Worm (Caenorhabditis elegans) whole organism, late embryonic: ENCODE data around the gene pas-7.

Experiments used
- K02D7.2 ChIP-seq: sonication (generic microtip); optimal IDR thresholded peaks from 2 replicates; lab custom pipeline; 2017; ENCODE audit warnings: mild to moderate bottlenecking, missing genetic modification characterization, missing compliant biosample characterization
- ahr-1 ChIP-seq: sonication (generic microtip); optimal IDR thresholded peaks from 2 replicates; lab custom pipeline; 2016; ENCODE audit warnings: missing genetic modification characterization, missing compliant biosample characterization
- ceh-19 ChIP-seq: fragments of 200-800 bp; sonication (Bioruptor generic); optimal IDR thresholded peaks from 2 replicates; lab custom pipeline; 2018; ENCODE audit warnings: mild to moderate bottlenecking, missing genetic modification characterization, missing compliant biosample characterization
- ceh-22 ChIP-seq: sonication (generic microtip); optimal IDR thresholded peaks from 2 replicates; lab custom pipeline; 2017; ENCODE audit warnings: missing biosample characterization, missing genetic modification characterization
- dmd-4 ChIP-seq: sonication (generic microtip); optimal IDR thresholded peaks from 2 replicates; lab custom pipeline; 2016; ENCODE audit warnings: borderline replicate concordance, missing genetic modification characterization, missing compliant biosample characterization
- elt-2 ChIP-seq: sonication (generic microtip); optimal IDR thresholded peaks from 2 replicates; lab custom pipeline; 2016; ENCODE audit warnings: missing genetic modification reagents, missing genetic modification characterization, missing compliant biosample characterization
- hlh-30 ChIP-seq: sonication (generic microtip); optimal IDR thresholded peaks from 2 replicates; lab custom pipeline; 2017; ENCODE audit warnings: antibody characterized with exemption, missing genetic modification characterization, missing compliant biosample characterization; ENCODE audit not compliant: insufficient read depth
- nhr-11 ChIP-seq: fragments of 150-350 bp; optimal IDR thresholded peaks from 2 replicates; lab custom pipeline; 2014; ENCODE audit warnings: missing biosample characterization, missing genetic modification characterization
- pag-3 ChIP-seq: sonication (generic microtip); optimal IDR thresholded peaks from 2 replicates; lab custom pipeline; 2016; ENCODE audit warnings: missing compliant biosample characterization, missing genetic modification characterization, borderline replicate concordance
- pqm-1 ChIP-seq: sonication (generic microtip); optimal IDR thresholded peaks from 2 replicates; lab custom pipeline; 2016; ENCODE audit warnings: missing genetic modification characterization, missing compliant biosample characterization
- syd-9 ChIP-seq: sonication (generic microtip); optimal IDR thresholded peaks from 2 replicates; lab custom pipeline; 2016; ENCODE audit warnings: mild to moderate bottlenecking, missing genetic modification characterization, moderate library complexity, missing compliant biosample characterization
- unc-42 ChIP-seq: sonication (generic microtip); optimal IDR thresholded peaks from 2 replicates; lab custom pipeline; 2016; ENCODE audit warnings: missing genotype, missing genetic modification characterization, missing compliant biosample characterization
- unc-86 ChIP-seq: sonication (generic microtip); optimal IDR thresholded peaks from 2 replicates; lab custom pipeline; 2016; ENCODE audit warnings: missing genetic modification characterization, missing compliant biosample characterization
- zip-5 ChIP-seq: sonication (generic microtip); optimal IDR thresholded peaks from 2 replicates; lab custom pipeline; 2016; ENCODE audit warnings: missing genetic modification characterization, missing compliant biosample characterization

DNA sequence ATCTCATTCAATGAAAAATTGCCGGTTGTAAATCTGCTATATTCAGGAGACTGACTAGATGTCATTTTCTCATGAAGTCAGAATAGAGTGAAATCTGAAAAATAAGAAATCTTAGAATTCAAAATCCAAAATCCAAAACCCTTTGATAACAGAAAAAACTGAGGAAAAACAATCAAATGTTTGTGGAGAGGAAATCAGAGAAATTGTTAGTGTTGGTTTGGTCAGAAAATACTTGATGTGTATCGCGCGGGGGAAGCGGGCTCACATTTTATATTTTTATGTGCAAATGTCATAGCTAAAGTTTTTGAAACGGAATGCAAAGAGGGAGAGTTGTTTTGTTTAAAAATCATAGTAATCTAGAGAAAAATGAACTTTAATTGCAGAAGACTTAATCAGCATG lies 32.1 kb upstream of the pas-7 start, which contains the start of gene F27E5.5:
- TF ChIP-seq zip-5 (tag; lab: Kevin White, UChicago) (no peak), pag-3 (tag; lab: Kevin White, UChicago) (no peak), unc-86 (tag; lab: Kevin White, UChicago) (no peak), unc-42 (tag; lab: Kevin White, UChicago) (no peak), dmd-4 (tag; lab: Kevin White, UChicago) (no peak), nhr-11 (tag; lab: Kevin White, UChicago) (no peak), pqm-1 (tag; lab: Kevin White, UChicago) (no peak), ceh-22 (tag; lab: Kevin White, UChicago) (no peak), hlh-30 (tag; lab: Kevin White, UChicago) (no peak), syd-9 (tag; lab: Kevin White, UChicago) (no peak), ahr-1 (tag; lab: Kevin White, UChicago) (no peak), elt-2 (tag; lab: Kevin White, UChicago) (no peak), ceh-19 (GFP tag; lab: Kevin White, UChicago) (no peak), K02D7.2 (tag; lab: Kevin White, UChicago) (no peak)
